Fruit fly (Drosophila melanogaster): ENCODE data around the gene CG43348.
A peak's percentile ranks its signal among the peaks of the same experiment; 100 is the strongest.

Gene CG43348

dm6 chr2L:1211528-1211927, 12.3 kb downstream of the CG43348 start (continued):
- no peak for TF ChIP-seq ab (GFP tag; optimal IDR thresholded peaks at IDR 0.05)
- peak; percentile 30 for TF ChIP-seq CG15601 (tag; optimal IDR thresholded peaks at IDR 0.05)
- no peak for TF ChIP-seq CG16815 (GFP tag; optimal IDR thresholded peaks at IDR 0.05)
- TF ChIP-seq CG10543 (GFP tag; optimal IDR thresholded peaks at IDR 0.05) = no peak
- no peak for TF ChIP-seq E2f2 (GFP tag; IDR thresholded peaks at IDR 0.05)
- peak; percentile 56; the same call in 1 of the 2 replicates for TF ChIP-seq CG17612 (GFP tag; IDR thresholded peaks at IDR 0.05)
- no peak for TF ChIP-seq pum (GFP tag; optimal IDR thresholded peaks at IDR 0.05)

- TF ChIP-seq Blimp-1 (GFP tag; optimal IDR thresholded peaks at IDR 0.05) (peak; percentile 30), CG6689 (GFP tag; IDR thresholded peaks at IDR 0.05) (peak; percentile 28; the same call in 1 of the 2 replicates), fd3F (GFP tag; optimal IDR thresholded peaks at IDR 0.05) (no peak), dmrt99B (tag; optimal IDR thresholded peaks at IDR 0.05) (peak; percentile 54), sug (tag; optimal IDR thresholded peaks at IDR 0.05) (no peak), CG7839 (tag; optimal IDR thresholded peaks at IDR 0.05) (peak; percentile 30), Fer3 (tag; optimal IDR thresholded peaks at IDR 0.05) (no peak), PHDP (tag; optimal IDR thresholded peaks at IDR 0.05) (peak; percentile 19), YL-1 (GFP tag; optimal IDR thresholded peaks at IDR 0.05) (no peak), eve (GFP tag; optimal IDR thresholded peaks at IDR 0.05) (peak in 1 of 2 experiments; percentile 56), CG9876 (GFP tag; optimal IDR thresholded peaks at IDR 0.05) (no peak), E2f1 (GFP tag; IDR thresholded peaks at IDR 0.05) (no peak), CG2678 (tag; optimal IDR thresholded peaks at IDR 0.05) (peak; percentile 43), ATbp (GFP tag; optimal IDR thresholded peaks at IDR 0.05) (peak; percentile 44), ind (GFP tag; optimal IDR thresholded peaks at IDR 0.05) (peak; percentile 33), Atf-2 (GFP tag; optimal IDR thresholded peaks at IDR 0.05) (peak; percentile 6), CG15514 (GFP tag; optimal IDR thresholded peaks at IDR 0.05) (no peak), Nf-YC (tag; optimal IDR thresholded peaks at IDR 0.05) (peak; percentile 15), NK7.1 (GFP tag; optimal IDR thresholded peaks at IDR 0.05) (no peak), CG11504 (tag; optimal IDR thresholded peaks at IDR 0.05) (peak; percentile 55), prd (optimal IDR thresholded peaks at IDR 0.05) (no peak), prd (GFP tag; IDR thresholded peaks at IDR 0.05) (0 out of 3 replicates have a peak, but pooled peaks have one; percentile 38), Hr51 (GFP tag; optimal IDR thresholded peaks at IDR 0.05) (peak in 1 of 2 experiments; percentile 12), bsh (GFP tag; optimal IDR thresholded peaks at IDR 0.05) (peak in 1 of 2 experiments; percentile 46), CG8924 (tag; optimal IDR thresholded peaks at IDR 0.05) (no peak), lab (GFP tag; optimal IDR thresholded peaks at IDR 0.05) (peak; percentile 2), MTF-1 (GFP tag; optimal IDR thresholded peaks at IDR 0.05; ENCODE audit: borderline replicate concordance) (no peak), tna (GFP tag; IDR thresholded peaks at IDR 0.05; ENCODE audit: partially characterized antibody) (no peak), Hr78 (GFP tag; optimal IDR thresholded peaks at IDR 0.05) (no peak), nerfin-1 (tag; optimal IDR thresholded peaks at IDR 0.05) (no peak), row (GFP tag; IDR thresholded peaks at IDR 0.05) (peak; percentile 35; the same call in 1 of the 3 replicates), bcd (GFP tag; optimal IDR thresholded peaks at IDR 0.05) (no peak), cwo (GFP tag; optimal IDR thresholded peaks at IDR 0.05) (no peak), CG11723 (GFP tag; optimal IDR thresholded peaks at IDR 0.05) (no peak), Xbp1 (GFP tag; optimal IDR thresholded peaks at IDR 0.05) (peak; percentile 40), Mrtf (GFP tag; IDR thresholded peaks at IDR 0.05) (no peak), HmgZ (tag; optimal IDR thresholded peaks at IDR 0.05) (no peak), CG8765 (GFP tag; IDR thresholded peaks at IDR 0.05) (no peak), wdn (GFP tag; IDR thresholded peaks at IDR 0.05) (no peak), Lpt (GFP tag; optimal IDR thresholded peaks at IDR 0.05) (no peak), CG17359 (tag; optimal IDR thresholded peaks at IDR 0.05) (peak; percentile 38), CkIIα-i1 (GFP tag; IDR thresholded peaks at IDR 0.05) (no peak)
These were observed 14.4 kb downstream of the CG43348 start for dm6 chr2L:1213587-1213986.

All from whole organism, embryonic.